Worm (Caenorhabditis elegans) whole organism, mixed stage, embryonic: ENCODE results near the gene B0361.4.

Source experiments
- ceh-39 ChIP-seq: fragments of 150-350 bp; optimal IDR thresholded peaks from 2 replicates; lab custom pipeline; 2014; ENCODE audit warnings: missing biosample characterization, missing genetic modification characterization
- ces-1 ChIP-seq: fragments of 150-350 bp; optimal IDR thresholded peaks from 2 replicates; lab custom pipeline; 2014; ENCODE audit warnings: missing biosample characterization, missing genetic modification reagents, missing genetic modification characterization
- elt-1 ChIP-seq: sonication (generic microtip); optimal IDR thresholded peaks from 2 replicates; lab custom pipeline; 2017; ENCODE audit warnings: missing genetic modification characterization, mild to moderate bottlenecking, missing compliant biosample characterization, antibody characterized with exemption, moderate library complexity, borderline replicate concordance; ENCODE audit not compliant: insufficient read depth
- elt-3 ChIP-seq: fragments of 150-350 bp; optimal IDR thresholded peaks from 2 replicates; lab custom pipeline; 2014; ENCODE audit warnings: missing biosample characterization, missing genetic modification characterization
- lsy-2 ChIP-seq: fragments of 150-350 bp; optimal IDR thresholded peaks from 2 replicates; lab custom pipeline; 2014; ENCODE audit warnings: missing biosample characterization, missing genetic modification characterization
- nhr-28 ChIP-seq: fragments of 150-350 bp; optimal IDR thresholded peaks from 2 replicates; lab custom pipeline; 2014; ENCODE audit warnings: missing biosample characterization, missing genetic modification characterization
- nhr-76 ChIP-seq: sonication (generic microtip); optimal IDR thresholded peaks from 2 replicates; lab custom pipeline; 2017; ENCODE audit warnings: missing biosample characterization, missing genetic modification characterization
- pha-4 ChIP-seq: fragments of 150-350 bp; optimal IDR thresholded peaks from 2 replicates; lab custom pipeline; 2018; ENCODE audit warnings: missing biosample characterization, missing genetic modification reagents, missing genetic modification characterization
- unc-62 ChIP-seq: fragments of 150-350 bp; optimal IDR thresholded peaks from 2 replicates; lab custom pipeline; 2014; ENCODE audit warnings: missing biosample characterization, missing genetic modification reagents, missing genetic modification characterization

DNA sequence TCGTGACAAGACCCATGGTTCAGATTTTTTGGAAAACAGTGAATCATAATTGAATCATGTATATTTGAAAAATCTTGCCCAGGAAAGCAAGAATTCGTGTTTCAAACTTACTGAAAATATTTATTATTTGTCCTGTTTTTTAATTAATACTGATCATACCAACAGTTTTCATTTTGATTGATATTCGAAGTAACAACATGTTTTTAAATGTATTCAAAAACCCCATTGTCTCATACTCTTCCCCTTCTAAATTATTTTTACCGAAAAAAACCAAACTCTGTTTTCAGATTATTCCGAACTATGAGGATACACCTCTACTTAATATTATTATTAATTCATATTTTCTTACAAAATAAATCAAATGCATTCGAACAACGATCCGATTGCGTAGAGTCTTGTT lies 42.6 kb upstream of the B0361.4 start, which contains the start of gene R151.1:
- no peak for TF ChIP-seq nhr-28 (tag; lab: Kevin White, UChicago)
- no peak for TF ChIP-seq lsy-2
- no peak for TF ChIP-seq elt-3 (tag; lab: Kevin White, UChicago)
- TF ChIP-seq pha-4 (tag; lab: Kevin White, UChicago): no peak
- TF ChIP-seq nhr-76: no peak
- no peak for TF ChIP-seq ces-1 (GFP tag; lab: Kevin White, UChicago)
- TF ChIP-seq ceh-39 (tag; lab: Kevin White, UChicago): no peak
- no peak for TF ChIP-seq unc-62
- no peak for TF ChIP-seq elt-1 (tag; lab: Kevin White, UChicago)
